Fruit fly (Drosophila melanogaster): Measurements from ENCODE around the gene mip130.
A peak's percentile ranks its signal among the peaks of the same experiment; 100 is the strongest.

The mip130 gene

DNA sequence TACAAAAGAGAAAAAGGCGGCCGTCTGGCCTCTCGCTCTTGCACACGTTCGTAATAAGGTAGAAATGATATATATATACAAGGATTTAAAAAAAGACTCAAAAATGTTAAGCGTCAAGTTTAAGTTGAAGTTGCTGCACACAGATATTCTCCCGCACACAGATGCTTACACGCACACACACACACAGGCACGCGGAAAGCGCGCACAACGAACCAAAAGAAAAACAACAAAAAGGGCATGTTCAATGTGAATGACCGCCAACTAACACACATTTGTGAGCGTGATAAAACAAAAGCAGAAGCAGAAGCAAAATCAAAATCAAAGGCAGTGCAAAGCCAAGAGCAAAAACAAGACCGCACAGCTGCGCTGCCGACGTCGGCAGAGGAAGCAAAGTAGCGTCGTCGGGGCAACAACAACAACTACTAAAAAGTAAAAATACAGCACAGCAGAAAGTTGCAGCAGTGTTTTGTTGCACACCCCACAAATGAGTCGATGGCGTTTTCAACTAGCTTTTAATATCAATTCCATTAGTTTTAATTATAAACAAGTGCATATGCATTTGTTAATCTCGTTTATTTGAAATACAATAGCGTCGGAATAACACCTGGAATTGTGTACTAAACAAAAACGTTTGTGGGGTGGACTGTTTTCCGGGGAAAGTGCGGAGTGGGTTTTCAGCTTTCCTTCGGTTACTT, 39.3 kb downstream of the mip130 start (continued):
- TF ChIP-seq CG11085 (GFP tag; IDR thresholded peaks at IDR 0.05) (peak; percentile 80), CG32772 (GFP tag; IDR thresholded peaks at IDR 0.05) (peak; percentile 95), ftz-f1 (GFP tag; optimal IDR thresholded peaks at IDR 0.05) (peak; percentile 19), ranshi (GFP tag; IDR thresholded peaks at IDR 0.05) (peak; percentile 95), CG12299 (tag; optimal IDR thresholded peaks at IDR 0.05) (peak; percentile 95), CG10147 (GFP tag; optimal IDR thresholded peaks at IDR 0.05) (peak; percentile 91), CG18599 (GFP tag; optimal IDR thresholded peaks at IDR 0.05) (peak; percentile 94), HLHmδ (GFP tag; optimal IDR thresholded peaks at IDR 0.05) (no peak), hkb (optimal IDR thresholded peaks at IDR 0.05) (no peak), hkb (GFP tag; IDR thresholded peaks at IDR 0.05) (peak; percentile 97), nmo (GFP tag; optimal IDR thresholded peaks at IDR 0.05) (peak; percentile 98), Dek (tag; optimal IDR thresholded peaks at IDR 0.05) (peak; percentile 90), Jarid2 (GFP tag; optimal IDR thresholded peaks at IDR 0.05) (peak; percentile 62), CG8089 (GFP tag; optimal IDR thresholded peaks at IDR 0.05) (peak; percentile 97), CG8281 (tag; optimal IDR thresholded peaks at IDR 0.05) (peak; percentile 85), Side (GFP tag; optimal IDR thresholded peaks at IDR 0.05) (peak; percentile 95), CG11695 (GFP tag; IDR thresholded peaks at IDR 0.05) (peak; percentile 93), CG42726 (GFP tag; IDR thresholded peaks at IDR 0.05; ENCODE audit: partially characterized antibody) (no peak)

DNA sequence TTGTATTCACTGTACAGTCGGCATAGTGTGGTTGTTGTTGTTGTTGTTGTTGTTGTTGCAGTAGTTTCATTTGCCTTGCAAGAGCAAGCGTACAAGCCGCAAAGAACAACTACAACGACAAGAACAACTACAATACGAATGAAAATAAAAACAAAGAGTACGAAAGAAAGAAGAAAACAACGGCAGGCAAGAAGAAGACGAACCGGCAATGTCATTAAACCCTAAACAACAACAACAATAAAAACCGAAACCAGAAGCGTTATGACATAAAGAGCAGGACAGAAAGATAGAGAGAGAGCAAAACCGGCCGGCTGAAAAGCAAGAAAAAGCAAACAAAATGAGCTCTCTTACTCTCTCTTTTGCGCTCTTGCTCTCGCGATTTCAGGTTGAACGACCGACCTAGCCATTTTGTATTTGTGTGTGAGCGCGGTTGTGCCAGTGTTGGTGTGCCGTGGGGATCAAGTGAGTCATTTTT, 39.9 kb downstream of the mip130 start:
- TF ChIP-seq CG17328 (GFP tag; IDR thresholded peaks at IDR 0.05) (no peak), CG7556 (GFP tag; optimal IDR thresholded peaks at IDR 0.05) (peak; percentile 39), Kr (GFP tag; optimal IDR thresholded peaks at IDR 0.05) (peak; percentile 5), CG1832 (GFP tag; optimal IDR thresholded peaks at IDR 0.05) (peak; percentile 46), abd-A (tag; optimal IDR thresholded peaks at IDR 0.05) (peak; percentile 50), sc (optimal IDR thresholded peaks at IDR 0.05) (no peak), sc (GFP tag; optimal IDR thresholded peaks at IDR 0.05) (no peak), CG4360 (GFP tag; IDR thresholded peaks at IDR 0.05) (peak; percentile 97), CG42726 (GFP tag; IDR thresholded peaks at IDR 0.05; ENCODE audit: partially characterized antibody) (0 out of 2 replicates have a peak, but pooled peaks have one; percentile 3), CG17361 (GFP tag; IDR thresholded peaks at IDR 0.05) (peak; percentile 22; the same call in 1 of the 3 replicates), CG6689 (GFP tag; IDR thresholded peaks at IDR 0.05) (no peak), Pdp1 (GFP tag; optimal IDR thresholded peaks at IDR 0.05) (peak in 1 of 2 experiments; percentile 94), Trl (optimal IDR thresholded peaks at IDR 0.05) (peak; percentile 92 to 93), Trl (GFP tag; optimal IDR thresholded peaks at IDR 0.05) (no peak), CG6765 (GFP tag; optimal IDR thresholded peaks at IDR 0.05) (no peak), jigr1 (GFP tag; IDR thresholded peaks at IDR 0.05) (no peak), kni (GFP tag; optimal IDR thresholded peaks at IDR 0.05) (peak; percentile 1), CG10321 (GFP tag; IDR thresholded peaks at IDR 0.05) (0 out of 2 replicates have a peak, but pooled peaks have one; percentile 3), psq (GFP tag; optimal IDR thresholded peaks at IDR 0.05) (peak; percentile 41), cg (GFP tag; optimal IDR thresholded peaks at IDR 0.05) (peak; percentile 80), GATAe (GFP tag; conservative IDR thresholded peaks at IDR 0.05) (0 out of 2 replicates have a peak, but pooled peaks have one; percentile 6), CG3163 (GFP tag; optimal IDR thresholded peaks at IDR 0.05) (peak; percentile 92), pros (GFP tag; optimal IDR thresholded peaks at IDR 0.05) (peak; percentile 86), CG34224 (GFP tag; IDR thresholded peaks at IDR 0.05; ENCODE audit: partially characterized antibody) (0 out of 3 replicates have a peak, but pooled peaks have one; percentile 26), gt (GFP tag; IDR thresholded peaks at IDR 0.05) (no peak), CG15479 (GFP tag; optimal IDR thresholded peaks at IDR 0.05) (peak; percentile 1), z (GFP tag; IDR thresholded peaks at IDR 0.05) (0 out of 3 replicates have a peak, but pooled peaks have one; percentile 34), CG17385 (GFP tag; optimal IDR thresholded peaks at IDR 0.05) (peak; percentile 91), yki (optimal IDR thresholded peaks at IDR 0.05) (peak; percentile 78), nom (GFP tag; optimal IDR thresholded peaks at IDR 0.05) (peak; percentile 82), cad (GFP tag; optimal IDR thresholded peaks at IDR 0.05) (peak; percentile 52), lab (GFP tag; optimal IDR thresholded peaks at IDR 0.05) (no peak)
